Worm (Caenorhabditis elegans): ENCODE results near the gene Y14H12A.1.

DNA sequence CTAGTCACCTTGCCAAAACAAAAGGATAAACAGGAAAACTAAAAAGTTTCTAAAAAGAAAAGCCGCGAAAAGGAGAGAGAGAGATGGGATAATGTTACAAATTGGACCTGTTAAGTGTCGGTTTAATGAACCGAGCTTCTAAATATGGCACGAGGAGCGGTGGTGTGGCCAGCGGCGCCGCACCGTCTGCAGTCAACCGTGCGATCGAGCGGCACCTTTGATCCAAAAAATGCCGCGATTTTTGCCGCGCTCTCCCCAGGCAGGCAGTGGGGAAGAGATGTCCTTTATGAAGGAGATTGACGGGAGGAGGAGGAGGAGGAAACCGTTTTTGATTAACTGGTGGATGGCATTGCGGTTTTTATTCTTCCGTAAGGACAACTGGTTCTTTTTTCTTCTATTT, 12.6 kb upstream of the Y14H12A.1 start:
- no peak for TF ChIP-seq him-1 (tag; optimal IDR thresholded peaks at IDR 0.05)
- TF ChIP-seq dao-5 (tag; optimal IDR thresholded peaks at IDR 0.05) = no peak
- no peak for TF ChIP-seq W03F9.2 (tag; optimal IDR thresholded peaks at IDR 0.05)

Data from whole organism, L4/young adult.